Worm (Caenorhabditis elegans): Measurements from ENCODE around the gene dna-2.

DNA sequence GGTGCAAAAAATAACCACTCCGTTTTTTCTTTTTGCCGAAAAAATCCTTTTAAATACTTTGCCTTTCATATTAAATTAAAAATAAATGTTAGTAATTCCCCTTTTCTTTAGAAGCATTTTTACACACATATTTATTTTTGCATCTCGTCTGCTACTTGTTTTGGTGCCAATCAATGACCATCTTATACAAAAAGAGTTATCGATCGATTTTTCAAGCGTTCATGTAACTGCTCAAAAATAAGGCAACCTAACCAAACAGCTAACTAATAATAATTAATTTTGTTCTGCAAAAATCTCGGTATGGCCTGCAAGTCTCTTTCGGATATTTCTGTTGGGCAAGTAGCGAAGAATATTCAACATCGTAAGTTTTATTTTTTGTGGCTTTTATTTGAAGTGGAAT, 11.8 kb upstream of the dna-2 start, which contains the start of gene F44E5.2:
- TF ChIP-seq dpl-1 (GFP tag; optimal IDR thresholded peaks at IDR 0.05) (no peak), ama-1 (optimal IDR thresholded peaks at IDR 0.05) (no peak), ama-1 (GFP tag; optimal IDR thresholded peaks at IDR 0.05) (no peak), hlh-26 (GFP tag; conservative IDR thresholded peaks at IDR 0.05) (no peak)

Data from whole organism, young adult.